Worm (Caenorhabditis elegans) whole organism, young adult: ENCODE measurements around the gene Y39B6A.1.

ENCODE experiments used
- C17E4.6 ChIP-seq: fragments of 200-800 bp; sonication (Bioruptor generic); IDR thresholded peaks from 2 replicates; pipeline ENCODE4 v1.3.6; 2022; ENCODE audit warnings: missing genetic modification reagents, missing genetic modification characterization, missing compliant biosample characterization
- madf-6 ChIP-seq: fragments of 200-800 bp; sonication (Bioruptor generic); IDR thresholded peaks from 2 replicates; pipeline ENCODE4 v1.3.6; 2022; ENCODE audit warnings: missing genetic modification reagents, missing genetic modification characterization, missing compliant biosample characterization
- nhr-120 ChIP-seq: fragments of 200-800 bp; sonication (Bioruptor generic); IDR thresholded peaks from 2 replicates; pipeline ENCODE4 v1.3.6; 2022; ENCODE audit warnings: missing genetic modification characterization, missing compliant biosample characterization
- sea-2 ChIP-seq: fragments of 200-800 bp; sonication (Bioruptor generic); IDR thresholded peaks from 2 replicates; pipeline ENCODE4 v1.3.6; 2022; ENCODE audit warnings: missing genetic modification characterization, missing compliant biosample characterization
- snpc-1.1 ChIP-seq: sonication (generic microtip); optimal IDR thresholded peaks from 2 replicates; lab custom pipeline; 2017; ENCODE audit warnings: missing genetic modification characterization, mild to moderate bottlenecking, missing compliant biosample characterization, antibody characterized with exemption, moderate library complexity, missing genotype, missing genetic modification reagents; ENCODE audit not compliant: insufficient read depth
- snpc-4 ChIP-seq, 5 experiments: fragments of 150-350 bp in 1 of 5; sonication (generic microtip) in 4 of 5; optimal IDR thresholded peaks; 2 replicates each; lab custom pipeline; 2014 to 2018; ENCODE audit warnings: missing genetic modification characterization in 5 of 5, missing biosample characterization in 3 of 5, antibody characterized with exemption in 2 of 5, mild to moderate bottlenecking in 2 of 5, missing compliant biosample characterization in 2 of 5, missing genotype in 2 of 5, moderate library complexity in 2 of 5, missing genetic modification reagents in 1 of 5

ce11 chrV:19177804-19178203, 25.6 kb downstream of the Y39B6A.1 start:
- no peak for TF ChIP-seq snpc-1.1 (tag; lab: Kevin White, UChicago)
- no peak for TF ChIP-seq nhr-120 (GFP tag; lab: Robert Waterston, UW)
- TF ChIP-seq sea-2 (GFP tag; lab: Robert Waterston, UW) = no peak
- TF ChIP-seq snpc-4 (GFP tag; optimal IDR thresholded peaks at IDR 0.05; lab: Kevin White, UChicago) = no peak
- TF ChIP-seq snpc-4 (tag; optimal IDR thresholded peaks at IDR 0.05; lab: Kevin White, UChicago) = no peak
- no peak for TF ChIP-seq C17E4.6
- no peak for TF ChIP-seq madf-6 (GFP tag; lab: Robert Waterston, UW)
